Worm (Caenorhabditis elegans) whole organism, L1 larva: ENCODE measurements around the gene srx-102.
A peak's percentile ranks its signal among the peaks of the same experiment; 100 is the strongest.

Source experiments
- C34B4.2 ChIP-seq: sonication (generic microtip); optimal IDR thresholded peaks from 2 replicates; lab custom pipeline; 2017; ENCODE audit warnings: mild to moderate bottlenecking, missing genetic modification characterization, missing compliant biosample characterization
- F16B12.6 ChIP-seq: fragments of 150-350 bp; optimal IDR thresholded peaks from 2 replicates; lab custom pipeline; 2014; ENCODE audit warnings: missing biosample characterization, missing genetic modification characterization
- blmp-1 ChIP-seq: fragments of 150-350 bp; optimal IDR thresholded peaks from 2 replicates; lab custom pipeline; 2014; ENCODE audit warnings: missing biosample characterization, missing genetic modification characterization
- ceh-88 ChIP-seq: fragments of 200-800 bp; sonication (Bioruptor generic); IDR thresholded peaks from 2 replicates; pipeline ENCODE4 v1.3.6; 2022; ENCODE audit warnings: missing genetic modification characterization, missing compliant biosample characterization
- ceh-90 ChIP-seq: sonication (generic microtip); optimal IDR thresholded peaks from 2 replicates; lab custom pipeline; 2016; ENCODE audit warnings: missing genetic modification characterization, missing compliant biosample characterization
- efl-1 ChIP-seq, 4 experiments: fragments of 150-350 bp; optimal IDR thresholded peaks in 3 of 4; peaks in 1 of 4; 1 replicate in 1 of 4; 2 replicates in 3 of 4; lab custom pipeline; 2014; ENCODE audit warnings: missing biosample characterization in 2 of 4, missing genetic modification characterization in 2 of 4, missing genetic modification reagents in 2 of 4
- efl-3 ChIP-seq: fragments of 200-800 bp; sonication (Bioruptor generic); optimal IDR thresholded peaks from 2 replicates; lab custom pipeline; 2018; ENCODE audit warnings: mild to moderate bottlenecking, missing genetic modification characterization, missing compliant biosample characterization
- egl-13 ChIP-seq: sonication (generic microtip); optimal IDR thresholded peaks from 2 replicates; lab custom pipeline; 2016; ENCODE audit warnings: missing genotype, missing genetic modification reagents, missing genetic modification characterization, missing compliant biosample characterization
- elt-2 ChIP-seq: sonication (generic microtip); optimal IDR thresholded peaks from 2 replicates; lab custom pipeline; 2016; ENCODE audit warnings: missing genetic modification characterization, mild to moderate bottlenecking, inconsistent platforms, missing compliant biosample characterization, missing genetic modification reagents
- elt-3 ChIP-seq, 6 experiments: fragments of 150-350 bp in 1 of 6; sonication (generic microtip); optimal IDR thresholded peaks; 2 replicates each; lab custom pipeline; 2017 to 2018; ENCODE audit warnings: missing biosample characterization in 6 of 6, missing genetic modification characterization in 6 of 6, inconsistent platforms in 1 of 6
- ets-5 ChIP-seq: fragments of 200-800 bp; sonication (Bioruptor generic); IDR thresholded peaks from 2 replicates; pipeline ENCODE4 v1.3.6; 2022; ENCODE audit warnings: missing genetic modification characterization, missing compliant biosample characterization
- fkh-10 ChIP-seq: sonication (generic microtip); optimal IDR thresholded peaks from 2 replicates; lab custom pipeline; 2017; ENCODE audit warnings: missing biosample characterization, missing genetic modification reagents, missing genetic modification characterization
- fkh-8 ChIP-seq: sonication (generic microtip); optimal IDR thresholded peaks from 2 replicates; lab custom pipeline; 2016; ENCODE audit warnings: mild to moderate bottlenecking, missing genetic modification characterization, missing compliant biosample characterization
- irx-1 ChIP-seq: sonication (generic microtip); optimal IDR thresholded peaks from 2 replicates; lab custom pipeline; 2016; ENCODE audit warnings: missing genetic modification characterization, missing compliant biosample characterization
- lin-13 ChIP-seq: fragments of 150-350 bp; optimal IDR thresholded peaks from 2 replicates; lab custom pipeline; 2014; ENCODE audit warnings: missing biosample characterization, missing genetic modification reagents, missing genetic modification characterization
- lin-14 ChIP-seq: fragments of 200-800 bp; sonication (Bioruptor generic); optimal IDR thresholded peaks from 2 replicates; lab custom pipeline; 2018; ENCODE audit warnings: mild to moderate bottlenecking, missing genetic modification characterization, moderate library complexity, missing compliant biosample characterization
- lin-35 ChIP-seq, 2 experiments: fragments of 150-350 bp; optimal IDR thresholded peaks; 2 replicates each; lab custom pipeline; 2014; ENCODE audit warnings: missing biosample characterization in 2 of 2, missing genetic modification characterization in 2 of 2, missing genetic modification reagents in 2 of 2
- mdl-1 ChIP-seq, 2 experiments: fragments of 150-350 bp; optimal IDR thresholded peaks; 2 replicates each; lab custom pipeline; 2014 to 2017; ENCODE audit warnings: missing biosample characterization in 2 of 2, missing genetic modification characterization in 2 of 2, inconsistent platforms in 1 of 2
- nhr-20 ChIP-seq: sonication (generic microtip); optimal IDR thresholded peaks from 2 replicates; lab custom pipeline; 2016; ENCODE audit warnings: mild to moderate bottlenecking, missing genetic modification characterization, missing compliant biosample characterization
- nhr-28 ChIP-seq: fragments of 150-350 bp; optimal IDR thresholded peaks from 2 replicates; lab custom pipeline; 2014; ENCODE audit warnings: missing biosample characterization, missing genetic modification characterization
- nhr-47 ChIP-seq: sonication (generic microtip); optimal IDR thresholded peaks from 2 replicates; lab custom pipeline; 2016; ENCODE audit warnings: mild to moderate bottlenecking, missing genetic modification characterization, moderate library complexity, missing compliant biosample characterization
- nhr-71 ChIP-seq: sonication (generic microtip); optimal IDR thresholded peaks from 2 replicates; lab custom pipeline; 2016; ENCODE audit warnings: mild to moderate bottlenecking, missing genetic modification characterization, moderate library complexity, missing compliant biosample characterization
- pag-3 ChIP-seq: sonication (generic microtip); optimal IDR thresholded peaks from 2 replicates; lab custom pipeline; 2017; ENCODE audit warnings: missing genetic modification characterization, mild to moderate bottlenecking, missing compliant biosample characterization, antibody characterized with exemption, borderline replicate concordance; ENCODE audit not compliant: insufficient read depth
- pax-3 ChIP-seq: fragments of 200-800 bp; sonication (Bioruptor generic); optimal IDR thresholded peaks from 2 replicates; lab custom pipeline; 2018; ENCODE audit warnings: mild to moderate bottlenecking, missing genetic modification characterization, moderate library complexity, missing compliant biosample characterization
- skn-1 ChIP-seq: fragments of 150-350 bp; optimal IDR thresholded peaks from 2 replicates; lab custom pipeline; 2014; ENCODE audit warnings: missing biosample characterization, missing genetic modification characterization
- snpc-4 ChIP-seq: fragments of 150-350 bp; optimal IDR thresholded peaks from 2 replicates; lab custom pipeline; 2014; ENCODE audit warnings: missing biosample characterization, missing genetic modification characterization
- sox-4 ChIP-seq: sonication (generic microtip); optimal IDR thresholded peaks from 2 replicates; lab custom pipeline; 2016; ENCODE audit warnings: missing genetic modification characterization, missing compliant biosample characterization
- sptf-1 ChIP-seq: fragments of 150-350 bp; optimal IDR thresholded peaks from 2 replicates; lab custom pipeline; 2014; ENCODE audit warnings: missing biosample characterization, missing genetic modification characterization
- sup-37 ChIP-seq: fragments of 200-800 bp; sonication (Bioruptor generic); optimal IDR thresholded peaks from 2 replicates; lab custom pipeline; 2018; ENCODE audit warnings: mild to moderate bottlenecking, missing genetic modification characterization, missing compliant biosample characterization
- swsn-7 ChIP-seq: sonication (generic microtip); optimal IDR thresholded peaks from 2 replicates; lab custom pipeline; 2016; ENCODE audit warnings: missing genetic modification characterization, missing compliant biosample characterization
- vab-15 ChIP-seq: sonication (generic microtip); optimal IDR thresholded peaks from 2 replicates; lab custom pipeline; 2017; ENCODE audit warnings: missing genotype, mild to moderate bottlenecking, missing genetic modification characterization, missing compliant biosample characterization
- xbp-1 ChIP-seq: sonication (generic microtip); optimal IDR thresholded peaks from 2 replicates; lab custom pipeline; 2016; ENCODE audit warnings: missing genetic modification characterization, missing compliant biosample characterization
- zag-1 ChIP-seq: fragments of 150-350 bp; optimal IDR thresholded peaks from 2 replicates; lab custom pipeline; 2014; ENCODE audit warnings: missing biosample characterization, missing genetic modification characterization

The srx-102 gene

DNA sequence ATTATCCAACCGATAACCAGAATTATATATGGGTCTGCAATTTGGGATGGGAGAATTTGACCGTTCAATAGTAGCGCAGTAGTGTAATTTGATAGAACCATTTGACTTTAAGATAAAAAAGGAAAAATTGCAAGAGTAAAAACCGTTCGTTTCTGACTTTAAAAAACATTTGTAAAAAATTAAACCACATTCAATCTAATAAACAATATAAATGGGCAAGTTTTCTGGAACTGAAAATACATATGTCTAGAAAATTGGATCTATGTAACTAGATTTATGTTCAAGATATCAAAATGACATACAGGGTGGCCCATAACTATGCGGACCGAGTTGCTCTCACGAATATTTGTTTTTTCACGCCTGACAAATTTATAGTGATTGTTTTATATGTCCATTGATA, at the start of gene srx-102:
Gene srx-102, minus strand, starts transcription at position 101 of the 400 bp plus-strand sequence.
- TF ChIP-seq swsn-7 (tag; lab: Kevin White, UChicago) (no peak), nhr-47 (no peak), pag-3 (tag; lab: Kevin White, UChicago) (no peak)

DNA sequence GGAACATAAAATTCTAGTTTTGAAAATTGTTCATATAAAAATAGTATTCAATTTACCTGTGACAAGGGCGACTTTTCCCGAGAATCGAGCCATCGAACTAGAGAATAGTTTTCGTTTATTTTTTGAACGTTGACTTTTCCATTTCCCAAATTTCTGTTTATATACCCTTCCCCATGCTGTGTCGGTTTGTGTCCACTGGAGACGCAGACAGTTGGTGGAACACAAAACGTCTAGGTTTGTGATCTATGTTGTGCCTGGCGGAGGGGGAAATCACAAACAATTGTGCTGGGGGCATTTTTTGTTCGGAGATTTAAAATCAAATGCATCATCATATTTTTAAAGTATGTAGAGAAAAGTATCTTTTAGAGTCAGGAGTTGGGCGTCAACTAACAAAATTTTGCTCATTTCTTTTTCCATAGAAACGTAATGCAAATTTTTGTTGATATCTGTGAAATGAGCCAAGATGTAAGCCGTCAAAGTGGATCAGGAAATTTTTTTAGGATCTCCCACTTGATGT, 49.2 kb upstream of the srx-102 start, which contains the start of gene nta-1:
Gene nta-1, minus strand, starts transcription at position 131 of the 517 bp plus-strand sequence.
- TF ChIP-seq efl-1 (optimal IDR thresholded peaks at IDR 0.05; lab: Kevin White, UChicago) = no peak
- peak in 1 of 2 experiments; percentile 4 for TF ChIP-seq efl-1 (GFP tag; optimal IDR thresholded peaks at IDR 0.05 in 1 of 2; lab: Kevin White, UChicago)
- TF ChIP-seq lin-14 (GFP tag; lab: Kevin White, UChicago) = peak; percentile 75
- TF ChIP-seq pax-3 (tag; lab: Kevin White, UChicago) = no peak
- TF ChIP-seq snpc-4 (tag; lab: Kevin White, UChicago) = no peak
- no peak for TF ChIP-seq sptf-1 (tag; lab: Kevin White, UChicago)
- peak in 1 of 2 experiments; percentile 39 for TF ChIP-seq lin-35 (GFP tag; optimal IDR thresholded peaks at IDR 0.05; lab: Kevin White, UChicago)
- peak; percentile 85 for TF ChIP-seq nhr-20 (tag; lab: Kevin White, UChicago)
- TF ChIP-seq elt-2 (tag; lab: Kevin White, UChicago) = peak; percentile 20
- TF ChIP-seq mdl-1 (tag; optimal IDR thresholded peaks at IDR 0.05; lab: Kevin White, UChicago) = peak in 1 of 2 experiments; percentile 22

ce11 chrII:3741584-3741983, 47.0 kb upstream of the srx-102 start, which contains the start of gene F12E12.1:
Gene F12E12.1 (plus strand): TSS chrII:3741884.
- TF ChIP-seq lin-13 (GFP tag; lab: Kevin White, UChicago) = no peak
- no peak for TF ChIP-seq xbp-1
- TF ChIP-seq nhr-71 (tag; lab: Kevin White, UChicago) = no peak
- no peak for TF ChIP-seq elt-3 (tag; optimal IDR thresholded peaks at IDR 0.05; lab: Kevin White, UChicago)

DNA sequence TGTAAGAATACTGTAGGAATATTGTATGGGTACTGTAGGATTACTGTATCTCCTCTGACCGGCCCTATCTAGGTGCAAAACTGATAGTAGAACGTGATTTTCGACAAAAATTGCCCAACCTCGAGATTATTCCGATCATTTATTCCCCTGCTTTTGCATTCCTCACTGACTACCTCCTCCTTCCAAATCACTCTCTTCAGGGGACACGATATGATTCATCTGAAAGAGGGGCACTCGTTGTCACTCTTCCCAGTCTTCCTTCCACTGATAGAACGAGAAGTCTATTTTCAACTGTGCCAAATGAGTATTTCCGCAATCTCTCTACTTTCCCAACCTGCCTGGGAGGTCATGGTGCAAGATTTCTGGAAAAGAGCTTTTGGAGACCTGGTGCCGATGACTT, 45.1 kb upstream of the srx-102 start, which contains the start of gene F12E12.2:
Gene F12E12.2, plus strand, starts transcription at position 301 of the 400 bp plus-strand sequence.
- TF ChIP-seq ets-5 (GFP tag; lab: Robert Waterston, UW) = no peak
- TF ChIP-seq blmp-1 = no peak
- no peak for TF ChIP-seq sup-37 (GFP tag; lab: Kevin White, UChicago)
- TF ChIP-seq egl-13 = no peak
- no peak for TF ChIP-seq sox-4 (tag; lab: Kevin White, UChicago)
- TF ChIP-seq nhr-28 (tag; lab: Kevin White, UChicago) = no peak
- TF ChIP-seq vab-15 (tag; lab: Kevin White, UChicago) = no peak
- TF ChIP-seq C34B4.2 = no peak
- TF ChIP-seq nhr-71 (tag; lab: Kevin White, UChicago) = no peak
- no peak for TF ChIP-seq fkh-10 (GFP tag; lab: Kevin White, UChicago)
- no peak for TF ChIP-seq zag-1 (tag; lab: Kevin White, UChicago)
- TF ChIP-seq xbp-1 = no peak
- TF ChIP-seq fkh-8 = no peak
- no peak for TF ChIP-seq irx-1 (tag; lab: Kevin White, UChicago)
- TF ChIP-seq ceh-90 (tag; lab: Kevin White, UChicago) = no peak
- no peak for TF ChIP-seq elt-3 (tag; optimal IDR thresholded peaks at IDR 0.05; lab: Kevin White, UChicago)
- no peak for TF ChIP-seq skn-1 (tag; lab: Kevin White, UChicago)
- no peak for TF ChIP-seq F16B12.6 (tag; lab: Kevin White, UChicago)
- no peak for TF ChIP-seq pag-3 (tag; lab: Kevin White, UChicago)
- no peak for TF ChIP-seq efl-3 (GFP tag; lab: Kevin White, UChicago)

ce11 chrII:3736893-3737375, 42.4 kb upstream of the srx-102 start, which contains the start of gene F12E12.6:
Gene F12E12.6 (minus strand): TSS chrII:3736943.
- TF ChIP-seq ceh-88 (GFP tag; lab: Robert Waterston, UW) (no peak), efl-3 (GFP tag; lab: Kevin White, UChicago) (no peak), swsn-7 (tag; lab: Kevin White, UChicago) (no peak)
